Fruit fly (Drosophila melanogaster) whole organism, embryonic: ENCODE measurements around the gene Eno.
A peak's percentile ranks its signal among the peaks of the same experiment; 100 is the strongest.

ENCODE experiments used
- Atf3 ChIP-seq: fragments of 200-800 bp; sonication (Bioruptor generic); optimal IDR thresholded peaks from 3 replicates; lab custom pipeline; 2016; ENCODE audit warnings: missing biosample characterization, missing genetic modification characterization
- B-H1 ChIP-seq: fragments of 200-800 bp; sonication (Bioruptor generic); IDR thresholded peaks from 3 replicates; pipeline ENCODE4 v1.3.6; 2022; ENCODE audit warnings: missing biosample characterization, missing genetic modification characterization
- B-H2 ChIP-seq: fragments of 200-800 bp; sonication (Bioruptor generic); optimal IDR thresholded peaks from 2 replicates; lab custom pipeline; 2018; ENCODE audit warnings: missing biosample characterization, mild to moderate bottlenecking, missing genetic modification characterization
- Blimp-1 ChIP-seq: fragments of 200-800 bp; sonication (Bioruptor generic); optimal IDR thresholded peaks from 3 replicates; lab custom pipeline; 2018; ENCODE audit warnings: missing biosample characterization, missing genetic modification characterization, mild to moderate bottlenecking, moderate library complexity, missing genetic modification reagents
- BtbVII ChIP-seq: fragments of 200-800 bp; sonication (Bioruptor generic); optimal IDR thresholded peaks from 3 replicates; lab custom pipeline; 2017; ENCODE audit warnings: missing biosample characterization, mild to moderate bottlenecking, missing genetic modification characterization
- CG10147 ChIP-seq: fragments of 200-800 bp; sonication (Bioruptor generic); optimal IDR thresholded peaks from 2 replicates; lab custom pipeline; 2019; ENCODE audit warnings: missing biosample characterization, mild to moderate bottlenecking, missing genetic modification characterization, moderate library complexity
- CG10267 ChIP-seq: fragments of 200-800 bp; sonication (Bioruptor generic); optimal IDR thresholded peaks from 2 replicates; lab custom pipeline; 2018; ENCODE audit warnings: missing biosample characterization, mild to moderate bottlenecking, missing genetic modification characterization, moderate library complexity
- CG12219 ChIP-seq: fragments of 200-800 bp; sonication (Bioruptor generic); optimal IDR thresholded peaks from 3 replicates; lab custom pipeline; 2018; ENCODE audit warnings: missing biosample characterization, mild to moderate bottlenecking, missing genetic modification characterization
- CG12659 ChIP-seq: fragments of 200-800 bp; sonication (Bioruptor generic); optimal IDR thresholded peaks from 3 replicates; lab custom pipeline; 2017; ENCODE audit warnings: mild to moderate bottlenecking, missing biosample characterization, missing genetic modification reagents, missing genetic modification characterization
- CG16813 ChIP-seq: fragments of 200-800 bp; sonication (Bioruptor generic); IDR thresholded peaks from 3 replicates; pipeline ENCODE4 v1.3.6; 2022; ENCODE audit warnings: missing biosample characterization, missing genetic modification characterization; ENCODE audit not compliant: partially characterized antibody
- CG17802 ChIP-seq: fragments of 200-800 bp; sonication (Bioruptor generic); optimal IDR thresholded peaks from 2 replicates; lab custom pipeline; 2018; ENCODE audit warnings: missing biosample characterization, mild to moderate bottlenecking, missing genetic modification characterization, moderate library complexity
- CG17912 ChIP-seq: fragments of 200-800 bp; sonication (Bioruptor generic); optimal IDR thresholded peaks from 2 replicates; lab custom pipeline; 2018; ENCODE audit warnings: missing biosample characterization, mild to moderate bottlenecking, missing genetic modification characterization
- CG2129 ChIP-seq: fragments of 200-800 bp; sonication (Bioruptor generic); IDR thresholded peaks from 2 replicates; pipeline ENCODE4 v1.3.6; 2022; ENCODE audit warnings: missing biosample characterization, missing genetic modification characterization; ENCODE audit not compliant: partially characterized antibody
- CG2889 ChIP-seq: fragments of 200-800 bp; sonication (Bioruptor generic); IDR thresholded peaks from 3 replicates; pipeline ENCODE4 v1.3.6; 2022; ENCODE audit warnings: missing biosample characterization, missing genetic modification characterization
- CG3163 ChIP-seq: fragments of 200-800 bp; sonication (Bioruptor generic); optimal IDR thresholded peaks from 3 replicates; lab custom pipeline; 2016; ENCODE audit warnings: missing biosample characterization, missing genetic modification characterization
- CG32532 ChIP-seq: fragments of 200-800 bp; sonication (Bioruptor generic); IDR thresholded peaks from 2 replicates; pipeline ENCODE4 v1.3.6; 2022; ENCODE audit warnings: missing biosample characterization, missing genetic modification characterization
- CG33557 ChIP-seq: fragments of 200-800 bp; sonication (Bioruptor generic); optimal IDR thresholded peaks from 2 replicates; lab custom pipeline; 2019; ENCODE audit warnings: missing biosample characterization, mild to moderate bottlenecking, missing genetic modification characterization, moderate library complexity
- CG34224 ChIP-seq: fragments of 200-800 bp; sonication (Bioruptor generic); IDR thresholded peaks from 3 replicates; pipeline ENCODE4 v1.3.6; 2022; ENCODE audit warnings: missing biosample characterization, missing genetic modification characterization; ENCODE audit not compliant: partially characterized antibody
- CG3838 ChIP-seq: fragments of 200-800 bp; sonication (Bioruptor generic); optimal IDR thresholded peaks from 3 replicates; lab custom pipeline; 2016; ENCODE audit warnings: missing biosample characterization, missing genetic modification characterization
- CG4360 ChIP-seq: fragments of 200-800 bp; sonication (Bioruptor generic); IDR thresholded peaks from 2 replicates; pipeline ENCODE4 v1.3.6; 2022; ENCODE audit warnings: missing biosample characterization, missing genetic modification characterization
- CG7357 ChIP-seq: fragments of 200-800 bp; sonication (Bioruptor generic); IDR thresholded peaks from 3 replicates; pipeline ENCODE4 v1.3.6; 2022; ENCODE audit warnings: missing biosample characterization, missing genetic modification characterization
- CG7987 ChIP-seq: fragments of 200-800 bp; sonication (Bioruptor generic); optimal IDR thresholded peaks from 2 replicates; lab custom pipeline; 2018; ENCODE audit warnings: missing biosample characterization, mild to moderate bottlenecking, missing genetic modification characterization, moderate library complexity
- D19B ChIP-seq: fragments of 200-800 bp; sonication (Bioruptor generic); optimal IDR thresholded peaks from 2 replicates; lab custom pipeline; 2017; ENCODE audit warnings: missing biosample characterization, mild to moderate bottlenecking, missing genetic modification characterization
- Ets65A ChIP-seq: fragments of 200-800 bp; sonication (Bioruptor generic); peaks from one replicate; lab custom pipeline; 2016; ENCODE audit warnings: missing biosample characterization, missing genetic modification characterization
- Ets97D ChIP-seq: fragments of 200-800 bp; sonication (Bioruptor generic); optimal IDR thresholded peaks from 3 replicates; lab custom pipeline; 2016; ENCODE audit warnings: missing biosample characterization, missing genetic modification characterization
- GATAe ChIP-seq: fragments of 200-800 bp; sonication (Bioruptor generic); conservative IDR thresholded peaks from 2 replicates; pipeline ENCODE4 v1.3.6; 2022; ENCODE audit warnings: missing biosample characterization, missing genetic modification characterization
- Lpt ChIP-seq: fragments of >200 bp; optimal IDR thresholded peaks from 2 replicates; lab custom pipeline; 2018; ENCODE audit warnings: missing biosample characterization, missing genetic modification characterization
- Mrtf ChIP-seq: fragments of 200-800 bp; sonication (Bioruptor generic); IDR thresholded peaks from 3 replicates; pipeline ENCODE4 v1.3.6; 2022; ENCODE audit warnings: missing biosample characterization, missing genetic modification characterization
- Sox102F ChIP-seq: fragments of 200-800 bp; sonication (Bioruptor generic); optimal IDR thresholded peaks from 2 replicates; lab custom pipeline; 2018; ENCODE audit warnings: missing biosample characterization, mild to moderate bottlenecking, missing genetic modification characterization, moderate library complexity
- Xrp1 ChIP-seq: fragments of 200-800 bp; sonication (Bioruptor generic); IDR thresholded peaks from 2 replicates; pipeline ENCODE4 v1.3.6; 2022; ENCODE audit warnings: missing biosample characterization, missing genetic modification characterization
- bbx ChIP-seq: fragments of 200-800 bp; sonication (Bioruptor generic); IDR thresholded peaks from 2 replicates; pipeline ENCODE4 v1.3.6; 2022; ENCODE audit warnings: missing biosample characterization, missing genetic modification characterization; ENCODE audit not compliant: partially characterized antibody
- chif ChIP-seq, 2 experiments: fragments of 200-800 bp; sonication (Bioruptor generic); optimal IDR thresholded peaks; 3 replicates each; lab custom pipeline; 2016; ENCODE audit warnings: missing biosample characterization in 2 of 2, missing genetic modification characterization in 2 of 2
- croc ChIP-seq: fragments of 200-800 bp; sonication (Bioruptor generic); conservative IDR thresholded peaks from 3 replicates; pipeline ENCODE4 v1.3.6; 2022; ENCODE audit warnings: missing biosample characterization, missing genetic modification characterization
- crp ChIP-seq, 2 experiments: fragments of 200-800 bp; sonication (Bioruptor generic); optimal IDR thresholded peaks; 2 replicates in 1 of 2; 3 replicates in 1 of 2; lab custom pipeline; 2017; ENCODE audit warnings: missing biosample characterization in 2 of 2, missing genetic modification characterization in 2 of 2, mild to moderate bottlenecking in 1 of 2, moderate library complexity in 1 of 2
- dmrt11E ChIP-seq: fragments of 200-800 bp; sonication (Bioruptor generic); optimal IDR thresholded peaks from 3 replicates; lab custom pipeline; 2018; ENCODE audit warnings: missing biosample characterization, mild to moderate bottlenecking, missing genetic modification characterization, moderate library complexity
- ems ChIP-seq: fragments of 200-800 bp; sonication (Bioruptor generic); optimal IDR thresholded peaks from 3 replicates; lab custom pipeline; 2016; ENCODE audit warnings: missing biosample characterization, missing genetic modification characterization
- ewg ChIP-seq: fragments of 200-800 bp; sonication (Bioruptor generic); optimal IDR thresholded peaks from 3 replicates; lab custom pipeline; 2017; ENCODE audit warnings: mild to moderate bottlenecking, missing biosample characterization, missing genetic modification reagents, missing genetic modification characterization
- gce ChIP-seq: fragments of 200-800 bp; sonication (Bioruptor generic); IDR thresholded peaks from 3 replicates; pipeline ENCODE4 v1.3.6; 2022; ENCODE audit warnings: missing biosample characterization, missing genetic modification characterization
- gcm ChIP-seq: fragments of 200-800 bp; sonication (Bioruptor generic); optimal IDR thresholded peaks from 2 replicates; lab custom pipeline; 2019; ENCODE audit warnings: missing biosample characterization, mild to moderate bottlenecking, missing genetic modification characterization, moderate library complexity
- gro ChIP-seq: fragments of 200-800 bp; sonication (Bioruptor generic); optimal IDR thresholded peaks from 2 replicates; lab custom pipeline; 2016; ENCODE audit warnings: missing biosample characterization, missing genetic modification characterization
- h ChIP-seq: fragments of >200 bp; optimal IDR thresholded peaks from 2 replicates; lab custom pipeline; 2017
- inv ChIP-seq: fragments of 200-800 bp; sonication (Bioruptor generic); IDR thresholded peaks from 2 replicates; pipeline ENCODE4 v1.3.6; 2022; ENCODE audit warnings: missing biosample characterization, missing genetic modification characterization; ENCODE audit not compliant: partially characterized antibody
- mam ChIP-seq: fragments of 200-800 bp; sonication (Bioruptor generic); optimal IDR thresholded peaks from 3 replicates; lab custom pipeline; 2016; ENCODE audit warnings: missing biosample characterization, missing genetic modification characterization
- nau ChIP-seq: fragments of 200-800 bp; sonication (Bioruptor generic); optimal IDR thresholded peaks from 3 replicates; lab custom pipeline; 2017; ENCODE audit warnings: missing biosample characterization, mild to moderate bottlenecking, missing genetic modification characterization, missing genetic modification reagents
- nerfin-2 ChIP-seq: fragments of 200-800 bp; sonication (Bioruptor generic); IDR thresholded peaks from 2 replicates; pipeline ENCODE4 v1.3.6; 2022; ENCODE audit warnings: missing biosample characterization, missing genetic modification characterization; ENCODE audit not compliant: partially characterized antibody
- org-1 ChIP-seq: fragments of 200-800 bp; sonication (Bioruptor generic); optimal IDR thresholded peaks from 2 replicates; lab custom pipeline; 2017; ENCODE audit warnings: missing biosample characterization, missing genetic modification characterization
- pan ChIP-seq, 4 experiments: fragments of >200 bp in 3 of 4; fragments of 200-800 bp in 1 of 4; sonication (Bioruptor generic) in 1 of 4; optimal IDR thresholded peaks in 3 of 4; IDR thresholded peaks in 1 of 4; 2 replicates each; pipeline versions ENCODE4 v1.3.6 to Lab custom; 2017 to 2022; ENCODE audit warnings: missing biosample characterization in 2 of 4, missing genetic modification characterization in 2 of 4, mixed read lengths in 1 of 4
- row ChIP-seq: fragments of 200-800 bp; sonication (Bioruptor generic); IDR thresholded peaks from 3 replicates; pipeline ENCODE4 v1.3.6; 2022; ENCODE audit warnings: missing biosample characterization, missing genetic modification characterization
- sob ChIP-seq: fragments of 200-800 bp; sonication (Bioruptor generic); IDR thresholded peaks from 2 replicates; pipeline ENCODE4 v1.3.6; 2022; ENCODE audit warnings: missing biosample characterization, missing genetic modification characterization

The Eno gene

DNA sequence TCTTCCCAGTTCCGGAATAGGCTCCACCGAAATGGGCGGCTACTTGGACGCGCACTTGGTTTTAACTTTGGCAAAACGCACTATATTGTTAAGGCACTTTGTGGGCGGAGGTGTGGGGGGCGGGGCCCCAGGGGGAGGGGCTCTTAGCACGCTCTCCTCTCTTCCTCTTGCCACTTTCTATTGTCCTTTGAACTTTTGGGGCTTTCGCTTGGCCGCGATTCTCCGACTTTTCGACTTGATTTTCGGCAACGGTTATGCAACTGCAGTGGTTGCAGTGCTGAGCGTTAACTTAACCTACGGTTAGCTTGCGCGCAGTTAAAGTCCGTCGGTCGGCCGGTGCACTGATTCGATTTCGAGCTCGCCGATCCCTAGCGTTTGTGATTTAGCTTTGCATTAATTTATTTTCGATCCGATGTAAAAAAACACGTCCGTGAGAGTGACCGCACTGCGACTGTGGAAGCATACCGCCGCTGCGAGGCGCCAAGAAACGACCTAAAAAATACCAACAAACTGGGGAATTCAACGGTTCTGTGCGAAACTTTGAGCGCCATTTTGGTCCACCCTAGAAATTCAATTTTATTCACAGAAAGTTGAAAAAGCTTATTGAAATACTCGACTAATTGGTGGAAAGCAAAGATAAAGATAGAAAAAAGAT lies 5.4 kb downstream of the Eno start, which contains the start of gene Rim2 (continued):
- TF ChIP-seq croc, result no peak
- no peak for TF ChIP-seq GATAe
- no peak for TF ChIP-seq Sox102F (GFP tag; lab: Kevin White, UChicago)
- TF ChIP-seq nerfin-2 (GFP tag; lab: Robert Waterston, UW), result no peak
- TF ChIP-seq CG7987 (GFP tag; lab: Kevin White, UChicago), result peak; percentile 44
- TF ChIP-seq CG12219 (GFP tag; lab: Kevin White, UChicago), result no peak
- no peak for TF ChIP-seq CG2889
- no peak; the same call in none of the 2 replicates for TF ChIP-seq bbx
- TF ChIP-seq CG10147, result no peak
- TF ChIP-seq Ets65A (GFP tag; lab: Kevin White, UChicago), result no peak
- peak; percentile 49 for TF ChIP-seq gro (GFP tag; lab: Kevin White, UChicago)
- no peak for TF ChIP-seq Atf3 (GFP tag; lab: Kevin White, UChicago)
- TF ChIP-seq gcm (GFP tag; lab: Kevin White, UChicago), result no peak
- no peak for TF ChIP-seq CG33557 (GFP tag; lab: Kevin White, UChicago)
- TF ChIP-seq B-H1 (GFP tag; lab: Robert Waterston, UW), result no peak
- TF ChIP-seq CG17802, result no peak
- TF ChIP-seq CG17912 (GFP tag; lab: Kevin White, UChicago), result no peak
- TF ChIP-seq BtbVII (GFP tag; lab: Kevin White, UChicago), result no peak
- no peak for TF ChIP-seq CG32532 (GFP tag; lab: Robert Waterston, UW)
- TF ChIP-seq mam (GFP tag; lab: Kevin White, UChicago), result no peak
- TF ChIP-seq sob (GFP tag; lab: Robert Waterston, UW), result 0 out of 2 replicates have a peak, but pooled peaks have one; percentile 26
- no peak for TF ChIP-seq CG2129 (GFP tag; lab: Robert Waterston, UW)
- no peak for TF ChIP-seq crp (GFP tag; optimal IDR thresholded peaks at IDR 0.05; lab: Kevin White, UChicago)
- TF ChIP-seq Lpt (GFP tag; lab: Kevin White, UChicago), result no peak
- TF ChIP-seq ems (GFP tag; lab: Kevin White, UChicago), result no peak
- no peak for TF ChIP-seq dmrt11E (tag; lab: Kevin White, UChicago)
- TF ChIP-seq inv (GFP tag; lab: Robert Waterston, UW), result no peak
- TF ChIP-seq CG34224 (GFP tag; lab: Robert Waterston, UW), result no peak; the same call in 2 of the 3 replicates
- no peak for TF ChIP-seq D19B (GFP tag; lab: Kevin White, UChicago)
- peak; percentile 34 for TF ChIP-seq CG10267 (tag; lab: Kevin White, UChicago)
- TF ChIP-seq Blimp-1 (GFP tag; lab: Kevin White, UChicago), result no peak
- TF ChIP-seq CG3163 (GFP tag; lab: Kevin White, UChicago), result peak; percentile 25
- peak; percentile 84 for TF ChIP-seq Ets97D
- TF ChIP-seq chif (GFP tag; optimal IDR thresholded peaks at IDR 0.05; lab: Kevin White, UChicago), result no peak
- peak; percentile 15 for TF ChIP-seq B-H2 (GFP tag; lab: Kevin White, UChicago)
- TF ChIP-seq row (GFP tag; lab: Robert Waterston, UW), result peak; percentile 45; the same call in 2 of the 3 replicates
- TF ChIP-seq pan (optimal IDR thresholded peaks at IDR 0.05; lab: Kevin White, UChicago), result no peak
- TF ChIP-seq pan (GFP tag; optimal IDR thresholded peaks at IDR 0.05 in 1 of 2, IDR thresholded peaks at IDR 0.05 in 1 of 2), result no peak
- TF ChIP-seq CG4360 (GFP tag; lab: Robert Waterston, UW), result peak; percentile 22; the same call in 1 of the 2 replicates
- TF ChIP-seq h (lab: Kevin White, UChicago), result no peak
- peak; percentile 72 for TF ChIP-seq CG12659 (GFP tag; lab: Kevin White, UChicago)
- no peak for TF ChIP-seq CG3838 (GFP tag; lab: Kevin White, UChicago)
- no peak for TF ChIP-seq CG16813
- TF ChIP-seq Xrp1, result no peak
- TF ChIP-seq CG7357 (GFP tag; lab: Robert Waterston, UW), result no peak
- no peak for TF ChIP-seq Mrtf (GFP tag; lab: Robert Waterston, UW)
- TF ChIP-seq nau (GFP tag; lab: Kevin White, UChicago), result no peak
- TF ChIP-seq org-1 (GFP tag; lab: Kevin White, UChicago), result no peak
- TF ChIP-seq ewg (GFP tag; lab: Kevin White, UChicago), result no peak
- TF ChIP-seq gce (GFP tag; lab: Robert Waterston, UW), result no peak
